Fruit fly (Drosophila melanogaster) whole organism, adult: ENCODE results near the gene Skp2.

Source experiments
- CG1620 ChIP-seq: fragments of 200-800 bp; sonication (Bioruptor generic); optimal IDR thresholded peaks from 2 replicates; lab custom pipeline; 2016; ENCODE audit warnings: missing biosample characterization, missing genetic modification characterization
- CG5204 ChIP-seq: fragments of 200-800 bp; sonication (Bioruptor generic); optimal IDR thresholded peaks from 2 replicates; lab custom pipeline; 2016; ENCODE audit warnings: missing biosample characterization, missing genetic modification characterization
- CG7045 ChIP-seq: fragments of 200-800 bp; sonication (Bioruptor generic); optimal IDR thresholded peaks from 2 replicates; lab custom pipeline; 2017; ENCODE audit warnings: missing biosample characterization, mild to moderate bottlenecking, missing genetic modification characterization
- Clk ChIP-seq: fragments of 200-800 bp; sonication (Bioruptor generic); optimal IDR thresholded peaks from 2 replicates; lab custom pipeline; 2017; ENCODE audit warnings: missing biosample characterization, missing genetic modification characterization
- Crg-1 ChIP-seq: fragments of 200-800 bp; sonication (Bioruptor generic); optimal IDR thresholded peaks from 2 replicates; lab custom pipeline; 2016; ENCODE audit warnings: missing biosample characterization, missing genetic modification characterization
- Mnt ChIP-seq: fragments of 200-800 bp; sonication (Bioruptor generic); optimal IDR thresholded peaks from 2 replicates; lab custom pipeline; 2016; ENCODE audit warnings: missing biosample characterization, mild to moderate bottlenecking, missing genetic modification characterization
- cic ChIP-seq: fragments of 200-800 bp; sonication (Bioruptor generic); optimal IDR thresholded peaks from 2 replicates; lab custom pipeline; 2017; ENCODE audit warnings: missing biosample characterization, mild to moderate bottlenecking, missing genetic modification characterization, moderate library complexity

The Skp2 gene

DNA sequence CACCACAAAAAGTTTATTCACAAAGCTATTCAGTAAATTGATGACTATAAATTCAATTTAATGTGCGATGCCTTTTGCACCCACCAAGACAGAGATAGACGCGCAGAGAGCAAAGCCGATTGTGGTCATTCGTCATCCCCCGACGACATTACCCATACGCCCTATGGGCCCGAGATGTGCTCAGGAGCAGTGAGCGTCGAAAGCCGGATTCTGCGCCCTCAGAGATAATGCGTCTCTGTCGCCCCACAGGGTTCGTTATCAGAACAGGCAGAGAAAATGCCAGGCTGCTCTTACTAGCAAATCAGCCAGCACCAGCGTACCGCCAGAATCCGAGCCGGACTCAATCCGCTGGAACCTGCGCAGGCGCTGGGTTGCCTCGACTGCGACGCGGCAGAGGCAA is 46.2 kb downstream of the Skp2 start:
- TF ChIP-seq Crg-1: no peak
- TF ChIP-seq CG5204: no peak
- TF ChIP-seq Mnt (GFP tag; lab: Kevin White, UChicago): no peak
- no peak for TF ChIP-seq Clk
- TF ChIP-seq CG7045: no peak
- TF ChIP-seq CG1620 (GFP tag; lab: Kevin White, UChicago): no peak
- peak; percentile 3 for TF ChIP-seq cic
